Worm (Caenorhabditis elegans): Measurements from ENCODE around the gene arrd-24.

Gene arrd-24

DNA sequence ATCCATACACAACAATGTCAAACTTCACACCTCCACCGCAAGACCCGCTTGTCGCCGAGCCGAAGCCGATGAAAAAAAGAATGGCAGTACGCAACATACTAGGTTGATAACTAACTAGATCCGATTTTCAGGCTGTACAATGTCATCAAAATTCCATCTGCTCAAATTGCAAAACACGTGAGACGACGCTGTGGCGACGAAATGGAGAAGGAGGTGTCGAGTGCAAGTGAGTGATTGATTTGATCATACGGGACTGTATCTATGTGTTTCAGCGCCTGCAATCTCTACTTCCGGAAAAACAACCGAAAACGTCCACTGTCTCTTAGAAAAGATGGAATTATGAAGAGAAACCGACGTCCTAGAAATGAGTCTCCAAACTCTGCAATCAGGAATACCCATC, 40.0 kb downstream of the arrd-24 start:
- TF ChIP-seq ceh-36 (tag; optimal IDR thresholded peaks at IDR 0.05) (no peak), tra-4 (tag; optimal IDR thresholded peaks at IDR 0.05) (no peak), ets-7 (tag; optimal IDR thresholded peaks at IDR 0.05) (no peak), B0310.2 (tag; optimal IDR thresholded peaks at IDR 0.05) (no peak), flt-1 (GFP tag; IDR thresholded peaks at IDR 0.05) (no peak)

ce11 chrX:13939388-13939787, 40.9 kb downstream of the arrd-24 start:
- no peak for TF ChIP-seq B0310.2 (tag; optimal IDR thresholded peaks at IDR 0.05)
- TF ChIP-seq aly-1 (tag; optimal IDR thresholded peaks at IDR 0.05), result no peak
- no peak for TF ChIP-seq hmg-4 (GFP tag; optimal IDR thresholded peaks at IDR 0.05)
- TF ChIP-seq tbx-37 (GFP tag; conservative IDR thresholded peaks at IDR 0.05), result no peak
- TF ChIP-seq ceh-36 (tag; optimal IDR thresholded peaks at IDR 0.05), result no peak
- no peak for TF ChIP-seq pes-1 (GFP tag; IDR thresholded peaks at IDR 0.05)

ce11 chrX:13937910-13938309, 42.4 kb downstream of the arrd-24 start:
- no peak for TF ChIP-seq sea-1 (GFP tag; conservative IDR thresholded peaks at IDR 0.05)
- TF ChIP-seq ceh-13 (GFP tag; optimal IDR thresholded peaks at IDR 0.05), result no peak
- no peak for TF ChIP-seq hmbx-1 (tag; optimal IDR thresholded peaks at IDR 0.05)
- TF ChIP-seq ceh-36 (tag; optimal IDR thresholded peaks at IDR 0.05), result no peak
- TF ChIP-seq scrt-1 (GFP tag; IDR thresholded peaks at IDR 0.05), result no peak
- no peak for TF ChIP-seq flt-1 (GFP tag; IDR thresholded peaks at IDR 0.05)
- no peak for TF ChIP-seq hnd-1 (tag; optimal IDR thresholded peaks at IDR 0.05)
- TF ChIP-seq hmg-4 (GFP tag; optimal IDR thresholded peaks at IDR 0.05), result no peak
- no peak for TF ChIP-seq ets-7 (tag; optimal IDR thresholded peaks at IDR 0.05)
- no peak for TF ChIP-seq pes-1 (GFP tag; IDR thresholded peaks at IDR 0.05)
- TF ChIP-seq ama-1 (optimal IDR thresholded peaks at IDR 0.05), result no peak
- TF ChIP-seq tbx-37 (GFP tag; conservative IDR thresholded peaks at IDR 0.05), result no peak
- no peak for TF ChIP-seq B0310.2 (tag; optimal IDR thresholded peaks at IDR 0.05)
- TF ChIP-seq aly-1 (tag; optimal IDR thresholded peaks at IDR 0.05), result no peak
- TF ChIP-seq tbx-11 (GFP tag; IDR thresholded peaks at IDR 0.05), result no peak
- TF ChIP-seq F13C5.2 (tag; optimal IDR thresholded peaks at IDR 0.05), result no peak
- TF ChIP-seq tra-4 (tag; optimal IDR thresholded peaks at IDR 0.05), result no peak

DNA sequence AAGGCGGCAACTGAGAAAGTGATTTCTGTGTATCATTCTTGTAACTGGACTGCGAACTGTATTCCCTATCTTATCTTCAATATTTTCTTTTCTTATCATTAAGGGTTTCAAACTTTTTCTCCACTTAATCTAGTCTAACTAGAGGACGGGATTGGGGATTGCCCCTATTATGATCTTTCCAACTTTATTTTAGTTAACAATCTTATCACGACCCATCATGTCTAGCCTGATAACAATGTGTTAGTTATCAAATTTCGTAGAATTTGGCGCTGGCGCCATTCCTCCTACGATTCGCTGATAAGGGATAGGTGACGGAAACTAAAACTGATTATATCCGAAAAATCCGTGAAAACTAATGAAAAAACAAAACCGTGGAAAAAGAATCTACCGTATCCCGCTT, 43.0 kb downstream of the arrd-24 start:
- no peak for TF ChIP-seq ets-7 (tag; optimal IDR thresholded peaks at IDR 0.05)
- no peak for TF ChIP-seq tbx-37 (GFP tag; conservative IDR thresholded peaks at IDR 0.05)
- TF ChIP-seq ceh-13 (GFP tag; optimal IDR thresholded peaks at IDR 0.05), result no peak
- TF ChIP-seq scrt-1 (GFP tag; IDR thresholded peaks at IDR 0.05), result no peak

- TF ChIP-seq hmbx-1 (tag; optimal IDR thresholded peaks at IDR 0.05), result no peak
- TF ChIP-seq F13C5.2 (tag; optimal IDR thresholded peaks at IDR 0.05), result no peak
- TF ChIP-seq tbx-37 (GFP tag; conservative IDR thresholded peaks at IDR 0.05), result no peak
- no peak for TF ChIP-seq B0310.2 (tag; optimal IDR thresholded peaks at IDR 0.05)
- no peak for TF ChIP-seq hnd-1 (tag; optimal IDR thresholded peaks at IDR 0.05)
- no peak for TF ChIP-seq ama-1 (optimal IDR thresholded peaks at IDR 0.05)
- no peak for TF ChIP-seq ceh-36 (tag; optimal IDR thresholded peaks at IDR 0.05)
- TF ChIP-seq aly-1 (tag; optimal IDR thresholded peaks at IDR 0.05), result no peak
- TF ChIP-seq pes-1 (GFP tag; IDR thresholded peaks at IDR 0.05), result no peak
- no peak for TF ChIP-seq ets-7 (tag; optimal IDR thresholded peaks at IDR 0.05)
- TF ChIP-seq tra-4 (tag; optimal IDR thresholded peaks at IDR 0.05), result no peak
- TF ChIP-seq flt-1 (GFP tag; IDR thresholded peaks at IDR 0.05), result no peak
- TF ChIP-seq ceh-13 (GFP tag; optimal IDR thresholded peaks at IDR 0.05), result no peak
- no peak for TF ChIP-seq hmg-4 (GFP tag; optimal IDR thresholded peaks at IDR 0.05)
- no peak for TF ChIP-seq sea-1 (GFP tag; conservative IDR thresholded peaks at IDR 0.05)
- no peak for TF ChIP-seq scrt-1 (GFP tag; IDR thresholded peaks at IDR 0.05)
- no peak for TF ChIP-seq tbx-11 (GFP tag; IDR thresholded peaks at IDR 0.05)
These were observed 43.6 kb downstream of the arrd-24 start for ce11 chrX:13936719-13937118.

DNA sequence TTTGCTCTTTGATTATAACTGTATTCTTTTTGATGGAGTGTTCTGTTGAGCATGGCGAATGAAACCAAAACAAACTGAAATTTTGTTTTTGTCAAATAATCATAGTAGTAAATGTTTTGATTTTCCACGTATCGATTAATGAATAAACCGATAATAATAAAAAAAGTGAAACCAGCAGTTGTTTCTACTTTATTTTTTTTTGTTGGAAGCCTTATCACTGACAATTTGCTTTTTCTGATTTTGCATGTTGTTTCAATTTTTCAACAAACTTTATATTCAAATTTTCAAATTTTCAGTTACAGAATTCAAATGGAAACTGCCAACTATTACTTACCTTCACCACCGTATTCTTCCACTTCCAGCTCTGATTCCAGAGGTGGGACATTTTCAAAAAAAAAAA, 45.7 kb downstream of the arrd-24 start, which contains the start of gene elt-3:
Gene elt-3, plus strand, starts transcription at position 301 of the 400 bp plus-strand sequence.
- TF ChIP-seq ceh-36 (tag; optimal IDR thresholded peaks at IDR 0.05) (no peak), aly-1 (tag; optimal IDR thresholded peaks at IDR 0.05) (no peak), ets-7 (tag; optimal IDR thresholded peaks at IDR 0.05) (no peak), flt-1 (GFP tag; IDR thresholded peaks at IDR 0.05) (no peak), pes-1 (GFP tag; IDR thresholded peaks at IDR 0.05) (no peak), sea-1 (GFP tag; conservative IDR thresholded peaks at IDR 0.05) (no peak), tbx-37 (GFP tag; conservative IDR thresholded peaks at IDR 0.05) (no peak), ceh-13 (GFP tag; optimal IDR thresholded peaks at IDR 0.05) (no peak), F13C5.2 (tag; optimal IDR thresholded peaks at IDR 0.05) (no peak), hmg-4 (GFP tag; optimal IDR thresholded peaks at IDR 0.05) (no peak), hmbx-1 (tag; optimal IDR thresholded peaks at IDR 0.05) (no peak), hnd-1 (tag; optimal IDR thresholded peaks at IDR 0.05) (no peak), ama-1 (optimal IDR thresholded peaks at IDR 0.05) (no peak), tbx-11 (GFP tag; IDR thresholded peaks at IDR 0.05) (no peak), B0310.2 (tag; optimal IDR thresholded peaks at IDR 0.05) (no peak), tra-4 (tag; optimal IDR thresholded peaks at IDR 0.05) (no peak), scrt-1 (GFP tag; IDR thresholded peaks at IDR 0.05) (no peak)

ce11 chrX:13929534-13929933, 50.8 kb downstream of the arrd-24 start, which contains the start of gene meg-1:
Gene meg-1 (minus strand): TSS chrX:13929634.
- TF ChIP-seq ets-7 (tag; optimal IDR thresholded peaks at IDR 0.05), result no peak
- TF ChIP-seq sea-1 (GFP tag; conservative IDR thresholded peaks at IDR 0.05), result no peak
- no peak for TF ChIP-seq tra-4 (tag; optimal IDR thresholded peaks at IDR 0.05)
- no peak for TF ChIP-seq tbx-37 (GFP tag; conservative IDR thresholded peaks at IDR 0.05)
- TF ChIP-seq hmg-4 (GFP tag; optimal IDR thresholded peaks at IDR 0.05), result no peak
- no peak for TF ChIP-seq hmbx-1 (tag; optimal IDR thresholded peaks at IDR 0.05)
- no peak for TF ChIP-seq ama-1 (optimal IDR thresholded peaks at IDR 0.05)
